In genomic region chr2L:8522781-8523180, dm6 we compare ENCODE assay signal across 2 fruit fly cellular contexts.
A peak's percentile ranks its signal among the peaks of the same experiment; 100 is the strongest.
TF ChIP-seq lines count a peak whose summit lies in the region.

No protein-coding gene starts in this region.

- TF ChIP-seq CTCF in whole organism, embryonic (GFP tag; optimal IDR thresholded peaks at IDR 0.05; lab: Kevin White, UChicago), result no peak

TF ChIP-seq in whole organism, embryonic, 481 proteins besides CTCF, POLR2A, EP300 and RAD21:
- no peak for TF ChIP-seq Ets65A (GFP tag; lab: Kevin White, UChicago)
- no peak for TF ChIP-seq CG13123 (GFP tag; optimal IDR thresholded peaks at IDR 0.05; lab: Kevin White, UChicago)
- TF ChIP-seq HLH54F (GFP tag; optimal IDR thresholded peaks at IDR 0.05; lab: Kevin White, UChicago), result no peak
- TF ChIP-seq MBD-R2 (GFP tag; IDR thresholded peaks at IDR 0.05; lab: Robert Waterston, UW), result 0 out of 2 replicates have a peak, but pooled peaks have one; percentile 8
- no peak for TF ChIP-seq CG34224 (GFP tag; IDR thresholded peaks at IDR 0.05; lab: Robert Waterston, UW; ENCODE audit: partially characterized antibody)
- no peak for TF ChIP-seq CG15696 (tag; optimal IDR thresholded peaks at IDR 0.05; lab: Kevin White, UChicago)
- peak; percentile 14 for TF ChIP-seq Med (GFP tag; lab: Kevin White, UChicago)
- TF ChIP-seq CG10543 (GFP tag; optimal IDR thresholded peaks at IDR 0.05; lab: Kevin White, UChicago), result no peak
- no peak for TF ChIP-seq CG3163 (GFP tag; optimal IDR thresholded peaks at IDR 0.05; lab: Kevin White, UChicago)
- no peak for TF ChIP-seq CG7786 (GFP tag; optimal IDR thresholded peaks at IDR 0.05; lab: Kevin White, UChicago)
- 0 out of 3 replicates have a peak, but pooled peaks have one; percentile 7 for TF ChIP-seq zfh1 (GFP tag; IDR thresholded peaks at IDR 0.05; lab: Robert Waterston, UW)
- TF ChIP-seq CG2199 (GFP tag; IDR thresholded peaks at IDR 0.05; lab: Robert Waterston, UW), result 0 out of 3 replicates have a peak, but pooled peaks have one; percentile 51

TF ChIP-seq in whole organism, prepupa, 60 proteins besides CTCF, POLR2A, EP300 and RAD21:
- peak; percentile 94 for TF ChIP-seq svp (GFP tag; lab: Kevin White, UChicago)
- no peak for TF ChIP-seq Sox15 (GFP tag; optimal IDR thresholded peaks at IDR 0.05; lab: Kevin White, UChicago)
- no peak for TF ChIP-seq CG11902 (GFP tag; optimal IDR thresholded peaks at IDR 0.05; lab: Kevin White, UChicago)
TF ChIP-seq in whole organism, prepupa: peak in this region for 1.
